Fruit fly (Drosophila melanogaster): ENCODE data around the gene Mis12.

- TF ChIP-seq toe (GFP tag; optimal IDR thresholded peaks at IDR 0.05) (no peak), kay (GFP tag; ENCODE audit: borderline replicate concordance) (no peak), Crg-1 (GFP tag; optimal IDR thresholded peaks at IDR 0.05) (no peak), CG5204 (GFP tag; optimal IDR thresholded peaks at IDR 0.05) (no peak), CG11617 (GFP tag; optimal IDR thresholded peaks at IDR 0.05) (no peak), CG14711 (tag; optimal IDR thresholded peaks at IDR 0.05) (no peak), pad (GFP tag; optimal IDR thresholded peaks at IDR 0.05) (no peak), bab1 (GFP tag; optimal IDR thresholded peaks at IDR 0.05) (no peak), CG1620 (GFP tag; optimal IDR thresholded peaks at IDR 0.05) (no peak), CG33017 (tag; optimal IDR thresholded peaks at IDR 0.05) (no peak), cic (GFP tag; optimal IDR thresholded peaks at IDR 0.05) (no peak), Clk (GFP tag; optimal IDR thresholded peaks at IDR 0.05) (no peak), cnc (optimal IDR thresholded peaks at IDR 0.05) (no peak)
These were observed 34.3 kb upstream of the Mis12 start for dm6 chr3L:7003132-7003531.
